Worm (Caenorhabditis elegans): Measurements from ENCODE around the gene C13A10.2.
A peak's percentile ranks its signal among the peaks of the same experiment; 100 is the strongest.

C13A10.2 gene

ce11 chrII:1344524-1345119 lies 13.2 kb downstream of the C13A10.2 start (continued):
- TF ChIP-seq zip-2 (tag; optimal IDR thresholded peaks at IDR 0.05) (no peak), unc-62 (GFP tag; optimal IDR thresholded peaks at IDR 0.05 in 1 of 2) (peak in 1 of 2 experiments; percentile 79), unc-62 (tag; optimal IDR thresholded peaks at IDR 0.05) (no peak), ceh-28 (tag; optimal IDR thresholded peaks at IDR 0.05) (no peak), nhr-28 (tag; optimal IDR thresholded peaks at IDR 0.05) (no peak), nhr-237 (tag; optimal IDR thresholded peaks at IDR 0.05) (no peak), lin-13 (GFP tag; optimal IDR thresholded peaks at IDR 0.05) (no peak), dpl-1 (GFP tag; optimal IDR thresholded peaks at IDR 0.05) (peak; percentile 10)

- peak; percentile 55 for TF ChIP-seq aha-1 (tag)
- TF ChIP-seq snpc-4 (tag; optimal IDR thresholded peaks at IDR 0.05): no peak
- no peak for TF ChIP-seq ztf-7 (tag; optimal IDR thresholded peaks at IDR 0.05)
- TF ChIP-seq fos-1 (tag; optimal IDR thresholded peaks at IDR 0.05): no peak
- TF ChIP-seq dmd-8 (GFP tag; IDR thresholded peaks at IDR 0.05): no peak
- no peak for TF ChIP-seq nhr-6 (tag; optimal IDR thresholded peaks at IDR 0.05)
- no peak for TF ChIP-seq R02D3.7 (tag; optimal IDR thresholded peaks at IDR 0.05)
- no peak for TF ChIP-seq mdl-1 (tag; optimal IDR thresholded peaks at IDR 0.05)
Observed at ce11 chrII:1343748-1344147, 14.1 kb downstream of the C13A10.2 start.

- TF ChIP-seq madf-9 (GFP tag; conservative IDR thresholded peaks at IDR 0.05): no peak
- TF ChIP-seq pqm-1 (tag; optimal IDR thresholded peaks at IDR 0.05): no peak
- TF ChIP-seq nhr-111 (GFP tag; optimal IDR thresholded peaks at IDR 0.05): no peak
- peak; percentile 89 for TF ChIP-seq ces-1 (GFP tag; optimal IDR thresholded peaks at IDR 0.05)
- no peak for TF ChIP-seq hlh-11 (tag; optimal IDR thresholded peaks at IDR 0.05)
- no peak for TF ChIP-seq skn-1 (tag; optimal IDR thresholded peaks at IDR 0.05)
- TF ChIP-seq ctbp-1 (GFP tag; IDR thresholded peaks at IDR 0.05): peak; percentile 60
- no peak for TF ChIP-seq ceh-82 (tag; optimal IDR thresholded peaks at IDR 0.05)
- no peak for TF ChIP-seq snpc-4 (tag; optimal IDR thresholded peaks at IDR 0.05)
- TF ChIP-seq aha-1 (tag): peak; percentile 30
- peak; percentile 30; the same call in 1 of the 2 replicates for TF ChIP-seq hmg-1.1 (GFP tag; IDR thresholded peaks at IDR 0.05)
- TF ChIP-seq lsy-2 (tag; optimal IDR thresholded peaks at IDR 0.05): peak in 1 of 2 experiments; percentile 7
- peak; percentile 10 for TF ChIP-seq mep-1 (tag; optimal IDR thresholded peaks at IDR 0.05)
- no peak for TF ChIP-seq T26A8.4 (GFP tag; IDR thresholded peaks at IDR 0.05)
- no peak for TF ChIP-seq ZK337.2 (GFP tag; IDR thresholded peaks at IDR 0.05)
Observed at ce11 chrII:1341416-1341815, 16.4 kb downstream of the C13A10.2 start.

ce11 chrII:1340049-1340448 lies 17.8 kb downstream of the C13A10.2 start:
- TF ChIP-seq zfp-2 (tag; optimal IDR thresholded peaks at IDR 0.05): no peak
- peak; percentile 1 for TF ChIP-seq aha-1 (tag)
- TF ChIP-seq daf-12 (tag; optimal IDR thresholded peaks at IDR 0.05): no peak
- no peak for TF ChIP-seq ztf-11 (tag; optimal IDR thresholded peaks at IDR 0.05)
- no peak for TF ChIP-seq egl-27 (tag; optimal IDR thresholded peaks at IDR 0.05)
- TF ChIP-seq unc-62 (GFP tag; optimal IDR thresholded peaks at IDR 0.05 in 1 of 2): peak in 1 of 2 experiments; percentile 51
- TF ChIP-seq unc-62 (tag; optimal IDR thresholded peaks at IDR 0.05): no peak

- TF ChIP-seq mes-2 (tag; optimal IDR thresholded peaks at IDR 0.05; ENCODE audit: poor library complexity, severe bottlenecking) (peak; percentile 8), Y48G9A.11 (GFP tag; IDR thresholded peaks at IDR 0.05) (no peak), hmg-1.1 (GFP tag; IDR thresholded peaks at IDR 0.05) (0 out of 2 replicates have a peak, but pooled peaks have one; percentile 17)
Observed at ce11 chrII:1338196-1338595, 19.6 kb downstream of the C13A10.2 start.
